Fruit fly (Drosophila melanogaster) whole organism, embryonic: ENCODE data around the gene zfh2.

ENCODE experiments used
- CG10267 ChIP-seq: fragments of 200-800 bp; sonication (Bioruptor generic); optimal IDR thresholded peaks from 2 replicates; lab custom pipeline; 2018; ENCODE audit warnings: missing biosample characterization, mild to moderate bottlenecking, missing genetic modification characterization, moderate library complexity
- CG12659 ChIP-seq: fragments of 200-800 bp; sonication (Bioruptor generic); optimal IDR thresholded peaks from 3 replicates; lab custom pipeline; 2017; ENCODE audit warnings: mild to moderate bottlenecking, missing biosample characterization, missing genetic modification reagents, missing genetic modification characterization
- CG12769 ChIP-seq: fragments of 200-800 bp; sonication (Bioruptor generic); optimal IDR thresholded peaks from 2 replicates; lab custom pipeline; 2019; ENCODE audit warnings: missing biosample characterization, mild to moderate bottlenecking, missing genetic modification characterization, moderate library complexity
- CG14965 ChIP-seq: fragments of 200-800 bp; sonication (Bioruptor generic); optimal IDR thresholded peaks from 2 replicates; lab custom pipeline; 2016; ENCODE audit warnings: missing biosample characterization, missing genetic modification characterization, borderline replicate concordance
- CG1603 ChIP-seq: fragments of 200-800 bp; sonication (Bioruptor generic); optimal IDR thresholded peaks from 2 replicates; lab custom pipeline; 2019; ENCODE audit warnings: missing biosample characterization, mild to moderate bottlenecking, missing genetic modification characterization, moderate library complexity
- CG17186 ChIP-seq: fragments of 200-800 bp; sonication (Bioruptor generic); optimal IDR thresholded peaks from 3 replicates; lab custom pipeline; 2017; ENCODE audit warnings: missing biosample characterization, missing genetic modification reagents, missing genetic modification characterization
- CG17802 ChIP-seq: fragments of 200-800 bp; sonication (Bioruptor generic); optimal IDR thresholded peaks from 2 replicates; lab custom pipeline; 2018; ENCODE audit warnings: missing biosample characterization, mild to moderate bottlenecking, missing genetic modification characterization, moderate library complexity
- CG17829 ChIP-seq: fragments of 200-800 bp; optimal IDR thresholded peaks from 2 replicates; lab custom pipeline; 2019; ENCODE audit warnings: missing biosample characterization, mild to moderate bottlenecking, missing genetic modification characterization, moderate library complexity
- CG2116 ChIP-seq: fragments of 200-800 bp; sonication (Bioruptor generic); optimal IDR thresholded peaks from 3 replicates; lab custom pipeline; 2018; ENCODE audit warnings: missing biosample characterization, mild to moderate bottlenecking, missing genetic modification characterization
- CG2120 ChIP-seq: fragments of 200-800 bp; sonication (Bioruptor generic); optimal IDR thresholded peaks from 3 replicates; lab custom pipeline; 2016; ENCODE audit warnings: missing biosample characterization, missing genetic modification characterization
- CG32532 ChIP-seq: fragments of 200-800 bp; sonication (Bioruptor generic); IDR thresholded peaks from 2 replicates; pipeline ENCODE4 v1.3.6; 2022; ENCODE audit warnings: missing biosample characterization, missing genetic modification characterization
- CG3847 ChIP-seq: fragments of 200-800 bp; sonication (Bioruptor generic); IDR thresholded peaks from 2 replicates; pipeline ENCODE4 v1.3.6; 2022; ENCODE audit warnings: missing biosample characterization, missing genetic modification characterization
- CG4328 ChIP-seq: fragments of 200-800 bp; sonication (Bioruptor generic); optimal IDR thresholded peaks from 3 replicates; lab custom pipeline; 2017; ENCODE audit warnings: missing biosample characterization, missing genetic modification reagents, missing genetic modification characterization
- CG6654 ChIP-seq: fragments of 200-800 bp; sonication (Bioruptor generic); optimal IDR thresholded peaks from 2 replicates; lab custom pipeline; 2017; ENCODE audit warnings: missing biosample characterization, mild to moderate bottlenecking, missing genetic modification characterization
- CG7786 ChIP-seq: fragments of 200-800 bp; sonication (Bioruptor generic); optimal IDR thresholded peaks from 2 replicates; lab custom pipeline; 2016; ENCODE audit warnings: missing biosample characterization, missing genetic modification characterization
- CG7963 ChIP-seq: fragments of 200-800 bp; sonication (Bioruptor generic); IDR thresholded peaks from 3 replicates; pipeline ENCODE4 v1.3.6; 2022; ENCODE audit warnings: missing biosample characterization, missing genetic modification characterization; ENCODE audit not compliant: partially characterized antibody
- CG8089 ChIP-seq: fragments of 200-800 bp; sonication (Bioruptor generic); optimal IDR thresholded peaks from 3 replicates; lab custom pipeline; 2016; ENCODE audit warnings: missing biosample characterization, missing genetic modification characterization
- CG9609 ChIP-seq: fragments of 200-800 bp; sonication (Bioruptor generic); optimal IDR thresholded peaks from 3 replicates; lab custom pipeline; 2016; ENCODE audit warnings: missing biosample characterization, missing genetic modification characterization
- D19A ChIP-seq: fragments of 200-800 bp; optimal IDR thresholded peaks from 3 replicates; lab custom pipeline; 2019; ENCODE audit warnings: missing biosample characterization, mild to moderate bottlenecking, missing genetic modification characterization, moderate library complexity
- Dip3 ChIP-seq: fragments of 200-800 bp; sonication (Bioruptor generic); optimal IDR thresholded peaks from 3 replicates; lab custom pipeline; 2016; ENCODE audit warnings: missing biosample characterization, missing genetic modification characterization
- Dref ChIP-seq: fragments of 200-800 bp; sonication (Bioruptor generic); IDR thresholded peaks from 2 replicates; pipeline ENCODE4 v1.3.6; 2022; ENCODE audit warnings: missing biosample characterization, missing genetic modification characterization
- E2f2 ChIP-seq: fragments of 200-800 bp; sonication (Bioruptor generic); IDR thresholded peaks from 2 replicates; pipeline ENCODE4 v1.3.6; 2022; ENCODE audit warnings: missing biosample characterization, missing genetic modification characterization
- Ets65A ChIP-seq: fragments of 200-800 bp; sonication (Bioruptor generic); peaks from one replicate; lab custom pipeline; 2016; ENCODE audit warnings: missing biosample characterization, missing genetic modification characterization
- Lhr ChIP-seq: fragments of 200-800 bp; sonication (Bioruptor generic); optimal IDR thresholded peaks from 3 replicates; lab custom pipeline; 2017; ENCODE audit warnings: mild to moderate bottlenecking, missing biosample characterization, missing genetic modification reagents, missing genetic modification characterization
- Meics ChIP-seq: fragments of 200-800 bp; sonication (Bioruptor generic); optimal IDR thresholded peaks from 2 replicates; lab custom pipeline; 2017; ENCODE audit warnings: missing biosample characterization, mild to moderate bottlenecking, missing genetic modification characterization
- Scr ChIP-seq: fragments of 200-800 bp; sonication (Bioruptor generic); IDR thresholded peaks from 2 replicates; pipeline ENCODE4 v1.3.6; 2022; ENCODE audit warnings: missing biosample characterization, missing genetic modification characterization; ENCODE audit not compliant: partially characterized antibody
- Trl ChIP-seq, 3 experiments: fragments of >200 bp in 2 of 3; fragments of 200-800 bp in 1 of 3; sonication (Bioruptor generic) in 1 of 3; optimal IDR thresholded peaks; 2 replicates in 1 of 3; 3 replicates in 2 of 3; lab custom pipeline; 2016 to 2017; ENCODE audit warnings: missing biosample characterization in 1 of 3, missing genetic modification characterization in 1 of 3
- Xbp1 ChIP-seq: fragments of 200-800 bp; sonication (Bioruptor generic); optimal IDR thresholded peaks from 3 replicates; lab custom pipeline; 2016; ENCODE audit warnings: missing biosample characterization, mild to moderate bottlenecking, missing genetic modification characterization
- Xrp1 ChIP-seq: fragments of 200-800 bp; sonication (Bioruptor generic); IDR thresholded peaks from 2 replicates; pipeline ENCODE4 v1.3.6; 2022; ENCODE audit warnings: missing biosample characterization, missing genetic modification characterization
- crp ChIP-seq, 2 experiments: fragments of 200-800 bp; sonication (Bioruptor generic); optimal IDR thresholded peaks; 2 replicates in 1 of 2; 3 replicates in 1 of 2; lab custom pipeline; 2017; ENCODE audit warnings: missing biosample characterization in 2 of 2, missing genetic modification characterization in 2 of 2, mild to moderate bottlenecking in 1 of 2, moderate library complexity in 1 of 2
- fd64A ChIP-seq: fragments of 200-800 bp; sonication (Bioruptor generic); optimal IDR thresholded peaks from 3 replicates; lab custom pipeline; 2018; ENCODE audit warnings: missing biosample characterization, mild to moderate bottlenecking, missing genetic modification characterization
- gcm2 ChIP-seq: fragments of 200-800 bp; sonication (Bioruptor generic); optimal IDR thresholded peaks from 2 replicates; lab custom pipeline; 2016; ENCODE audit warnings: missing biosample characterization, missing genetic modification characterization
- hbn ChIP-seq: fragments of 200-800 bp; sonication (Bioruptor generic); IDR thresholded peaks from 2 replicates; pipeline ENCODE4 v1.3.6; 2022; ENCODE audit warnings: missing biosample characterization, missing genetic modification characterization; ENCODE audit not compliant: partially characterized antibody
- lilli ChIP-seq: fragments of 200-800 bp; sonication (Bioruptor generic); optimal IDR thresholded peaks from 3 replicates; lab custom pipeline; 2016; ENCODE audit warnings: missing biosample characterization, missing genetic modification characterization
- onecut ChIP-seq: fragments of 200-800 bp; sonication (Bioruptor generic); IDR thresholded peaks from 2 replicates; pipeline ENCODE4 v1.3.6; 2022; ENCODE audit warnings: missing biosample characterization, missing genetic modification characterization
- rib ChIP-seq: fragments of 200-800 bp; sonication (Bioruptor generic); IDR thresholded peaks from 2 replicates; pipeline ENCODE4 v1.3.6; 2022; ENCODE audit warnings: missing biosample characterization, missing genetic modification characterization
- row ChIP-seq: fragments of 200-800 bp; sonication (Bioruptor generic); IDR thresholded peaks from 3 replicates; pipeline ENCODE4 v1.3.6; 2022; ENCODE audit warnings: missing biosample characterization, missing genetic modification characterization
- sens-2 ChIP-seq: fragments of 200-800 bp; sonication (Bioruptor generic); IDR thresholded peaks from 2 replicates; pipeline ENCODE4 v1.3.6; 2022; ENCODE audit warnings: missing biosample characterization, missing genetic modification characterization
- sna ChIP-seq: fragments of 200-800 bp; sonication (Bioruptor generic); IDR thresholded peaks from 2 replicates; pipeline ENCODE4 v1.3.6; 2022; ENCODE audit warnings: missing biosample characterization, missing genetic modification characterization; ENCODE audit not compliant: partially characterized antibody
- ssp ChIP-seq: fragments of 200-800 bp; sonication (Bioruptor generic); IDR thresholded peaks from 2 replicates; pipeline ENCODE4 v1.3.6; 2022; ENCODE audit warnings: missing biosample characterization, missing genetic modification characterization
- tna ChIP-seq: fragments of 200-800 bp; sonication (Bioruptor generic); IDR thresholded peaks from 2 replicates; pipeline ENCODE4 v1.3.6; 2022; ENCODE audit warnings: missing biosample characterization, missing genetic modification characterization; ENCODE audit not compliant: partially characterized antibody
- unc-4 ChIP-seq: fragments of 200-800 bp; sonication (Bioruptor generic); IDR thresholded peaks from 2 replicates; pipeline ENCODE4 v1.3.6; 2022; ENCODE audit warnings: missing biosample characterization, missing genetic modification characterization; ENCODE audit not compliant: partially characterized antibody
- zf30C ChIP-seq: fragments of 200-800 bp; sonication (Bioruptor generic); optimal IDR thresholded peaks from 3 replicates; lab custom pipeline; 2018; ENCODE audit warnings: missing biosample characterization, mild to moderate bottlenecking, missing genetic modification characterization

Gene zfh2

DNA sequence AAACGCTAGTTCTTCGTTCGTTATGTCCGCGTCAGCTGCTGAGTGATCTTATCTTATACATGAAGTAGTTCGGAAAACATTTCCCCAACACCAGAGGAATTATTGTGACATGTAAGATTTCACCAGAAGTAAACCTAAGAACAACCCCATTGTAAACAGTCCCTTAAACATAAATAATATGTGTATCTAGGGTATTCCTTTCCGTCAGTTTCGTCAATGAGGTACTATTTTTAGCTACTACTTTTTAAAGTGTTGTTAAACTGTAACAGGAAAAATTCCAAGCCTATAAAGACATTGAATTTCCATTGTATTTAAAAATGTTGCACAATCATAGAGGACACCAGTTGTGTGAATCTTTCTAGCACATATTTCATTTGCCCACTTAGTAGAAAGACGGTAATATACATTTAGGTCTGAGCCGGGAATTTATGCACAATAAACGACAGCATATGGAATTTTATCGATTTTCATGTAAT, 18.9 kb upstream of the zfh2 start (continued):
- TF ChIP-seq fd64A, result no peak
- no peak for TF ChIP-seq CG6654 (GFP tag; lab: Kevin White, UChicago)
- peak in 1 of 2 experiments; percentile 58 for TF ChIP-seq crp (GFP tag; optimal IDR thresholded peaks at IDR 0.05; lab: Kevin White, UChicago)
- 0 out of 2 replicates have a peak, but pooled peaks have one; percentile 11 for TF ChIP-seq Scr (GFP tag; lab: Robert Waterston, UW)
- TF ChIP-seq CG12769, result peak; percentile 15
- no peak for TF ChIP-seq CG32532 (GFP tag; lab: Robert Waterston, UW)
- TF ChIP-seq rib (GFP tag; lab: Robert Waterston, UW), result no peak
- no peak for TF ChIP-seq sens-2 (GFP tag; lab: Robert Waterston, UW)
- TF ChIP-seq CG9609, result no peak
- TF ChIP-seq CG7786 (GFP tag; lab: Kevin White, UChicago), result peak; percentile 21
- TF ChIP-seq D19A, result peak; percentile 45
- TF ChIP-seq Lhr (GFP tag; lab: Kevin White, UChicago), result peak; percentile 39
- TF ChIP-seq CG10267, result peak; percentile 82
- peak; percentile 70 for TF ChIP-seq CG1603 (tag; lab: Kevin White, UChicago)
- 0 out of 2 replicates have a peak, but pooled peaks have one; percentile 7 for TF ChIP-seq Xrp1 (GFP tag; lab: Robert Waterston, UW)
- peak; percentile 26 for TF ChIP-seq CG2116
- TF ChIP-seq tna (GFP tag; lab: Robert Waterston, UW), result no peak
- TF ChIP-seq Trl (optimal IDR thresholded peaks at IDR 0.05; lab: Kevin White, UChicago), result no peak
- TF ChIP-seq Trl (GFP tag; optimal IDR thresholded peaks at IDR 0.05; lab: Kevin White, UChicago), result no peak
- TF ChIP-seq E2f2 (GFP tag; lab: Robert Waterston, UW), result no peak
- TF ChIP-seq CG8089 (GFP tag; lab: Kevin White, UChicago), result peak; percentile 32
- TF ChIP-seq zf30C (GFP tag; lab: Kevin White, UChicago), result no peak
- peak; percentile 35 for TF ChIP-seq CG4328 (GFP tag; lab: Kevin White, UChicago)
- TF ChIP-seq CG3847 (GFP tag; lab: Robert Waterston, UW), result no peak
- peak; percentile 98 for TF ChIP-seq CG17802
- TF ChIP-seq CG17829 (tag; lab: Kevin White, UChicago), result peak; percentile 26
- TF ChIP-seq sna, result 0 out of 2 replicates have a peak, but pooled peaks have one; percentile 18
- no peak for TF ChIP-seq unc-4
- TF ChIP-seq CG2120 (GFP tag; lab: Kevin White, UChicago), result peak; percentile 28
- TF ChIP-seq hbn (GFP tag; lab: Robert Waterston, UW), result no peak
- TF ChIP-seq row (GFP tag; lab: Robert Waterston, UW), result peak; percentile 77
- peak; percentile 10 for TF ChIP-seq lilli (GFP tag; lab: Kevin White, UChicago)
- peak; percentile 37 for TF ChIP-seq CG12659
- TF ChIP-seq onecut (GFP tag; lab: Robert Waterston, UW), result peak; percentile 49
- TF ChIP-seq Ets65A (GFP tag; lab: Kevin White, UChicago), result peak; percentile 87
- TF ChIP-seq gcm2 (GFP tag; lab: Kevin White, UChicago), result no peak
- TF ChIP-seq CG17186 (GFP tag; lab: Kevin White, UChicago), result no peak
- no peak for TF ChIP-seq CG14965
- TF ChIP-seq Meics (GFP tag; lab: Kevin White, UChicago), result peak; percentile 32
- no peak for TF ChIP-seq CG7963 (GFP tag; lab: Robert Waterston, UW)
- TF ChIP-seq Xbp1, result no peak
- no peak for TF ChIP-seq Dip3 (GFP tag; lab: Kevin White, UChicago)
- TF ChIP-seq Dref, result peak; percentile 39; the same call in 1 of the 2 replicates
- peak; percentile 85 for TF ChIP-seq ssp (GFP tag; lab: Robert Waterston, UW)
